Worm (Caenorhabditis elegans) whole organism, L3 larva: ENCODE measurements around the gene C09E9.1.
A peak's percentile ranks its signal among the peaks of the same experiment; 100 is the strongest.

Experiments
- aly-2 ChIP-seq: fragments of 150-350 bp; optimal IDR thresholded peaks from 2 replicates; lab custom pipeline; 2014; ENCODE audit warnings: missing biosample characterization, missing genetic modification characterization
- ama-1 ChIP-seq: fragments of 150-350 bp; optimal IDR thresholded peaks from 2 replicates; lab custom pipeline; 2018
- ceh-28 ChIP-seq: fragments of 150-350 bp; optimal IDR thresholded peaks from 2 replicates; lab custom pipeline; 2014; ENCODE audit warnings: missing biosample characterization, missing genetic modification reagents, missing genetic modification characterization
- ceh-82 ChIP-seq: fragments of 150-350 bp; optimal IDR thresholded peaks from 2 replicates; lab custom pipeline; 2014; ENCODE audit warnings: missing biosample characterization, missing genetic modification characterization
- ceh-9 ChIP-seq: sonication (generic microtip); optimal IDR thresholded peaks from 2 replicates; lab custom pipeline; 2018; ENCODE audit warnings: missing biosample characterization, missing genetic modification characterization
- elt-2 ChIP-seq: sonication (generic microtip); optimal IDR thresholded peaks from 2 replicates; lab custom pipeline; 2016; ENCODE audit warnings: missing genetic modification reagents, mild to moderate bottlenecking, missing genetic modification characterization, missing compliant biosample characterization
- eor-1 ChIP-seq, 2 experiments: fragments of 150-350 bp; optimal IDR thresholded peaks; 2 replicates each; lab custom pipeline; 2014 to 2018; ENCODE audit warnings: missing biosample characterization in 2 of 2, missing genetic modification characterization in 2 of 2
- fkh-10 ChIP-seq: sonication (generic microtip); optimal IDR thresholded peaks from 2 replicates; lab custom pipeline; 2017; ENCODE audit warnings: missing biosample characterization, missing genetic modification reagents, missing genetic modification characterization
- jun-1 ChIP-seq: fragments of 150-350 bp; optimal IDR thresholded peaks from 2 replicates; lab custom pipeline; 2014; ENCODE audit warnings: missing biosample characterization, missing genetic modification reagents, missing genetic modification characterization
- lin-15B ChIP-seq: fragments of 150-350 bp; optimal IDR thresholded peaks from 2 replicates; lab custom pipeline; 2014; ENCODE audit warnings: missing biosample characterization, missing genetic modification characterization
- lin-39 ChIP-seq: fragments of 150-350 bp; optimal IDR thresholded peaks from 2 replicates; lab custom pipeline; 2018; ENCODE audit warnings: missing biosample characterization, missing genetic modification reagents, missing genetic modification characterization
- lsy-12 ChIP-seq: sonication (generic microtip); optimal IDR thresholded peaks from 2 replicates; lab custom pipeline; 2016; ENCODE audit warnings: mild to moderate bottlenecking, missing genetic modification characterization, missing compliant biosample characterization
- mdl-1 ChIP-seq: fragments of 150-350 bp; optimal IDR thresholded peaks from 2 replicates; lab custom pipeline; 2014; ENCODE audit warnings: missing biosample characterization, missing genetic modification characterization
- nhr-11 ChIP-seq: fragments of 150-350 bp; optimal IDR thresholded peaks from 2 replicates; lab custom pipeline; 2014; ENCODE audit warnings: missing biosample characterization, missing genetic modification characterization
- nhr-23 ChIP-seq: fragments of 150-350 bp; optimal IDR thresholded peaks from 2 replicates; lab custom pipeline; 2014; ENCODE audit warnings: missing biosample characterization, missing genetic modification reagents, missing genetic modification characterization
- nhr-25 ChIP-seq: sonication (generic microtip); optimal IDR thresholded peaks from 2 replicates; lab custom pipeline; 2017; ENCODE audit warnings: missing biosample characterization, missing genetic modification characterization
- nhr-28 ChIP-seq: fragments of 150-350 bp; optimal IDR thresholded peaks from 2 replicates; lab custom pipeline; 2014; ENCODE audit warnings: missing biosample characterization, missing genetic modification characterization
- nhr-67 ChIP-seq: fragments of 150-350 bp; optimal IDR thresholded peaks from 2 replicates; lab custom pipeline; 2014; ENCODE audit warnings: missing biosample characterization, missing genetic modification characterization
- nhr-76 ChIP-seq: fragments of 150-350 bp; sonication (generic microtip); optimal IDR thresholded peaks from 5 replicates; lab custom pipeline; 2014; ENCODE audit warnings: missing biosample characterization, missing genetic modification characterization
- pha-4 ChIP-seq: fragments of 150-350 bp; optimal IDR thresholded peaks from 2 replicates; lab custom pipeline; 2014; ENCODE audit warnings: missing biosample characterization, missing genetic modification reagents, missing genetic modification characterization
- ztf-4 ChIP-seq: fragments of 150-350 bp; optimal IDR thresholded peaks from 2 replicates; lab custom pipeline; 2014; ENCODE audit warnings: missing biosample characterization, missing genetic modification characterization

Gene C09E9.1

DNA sequence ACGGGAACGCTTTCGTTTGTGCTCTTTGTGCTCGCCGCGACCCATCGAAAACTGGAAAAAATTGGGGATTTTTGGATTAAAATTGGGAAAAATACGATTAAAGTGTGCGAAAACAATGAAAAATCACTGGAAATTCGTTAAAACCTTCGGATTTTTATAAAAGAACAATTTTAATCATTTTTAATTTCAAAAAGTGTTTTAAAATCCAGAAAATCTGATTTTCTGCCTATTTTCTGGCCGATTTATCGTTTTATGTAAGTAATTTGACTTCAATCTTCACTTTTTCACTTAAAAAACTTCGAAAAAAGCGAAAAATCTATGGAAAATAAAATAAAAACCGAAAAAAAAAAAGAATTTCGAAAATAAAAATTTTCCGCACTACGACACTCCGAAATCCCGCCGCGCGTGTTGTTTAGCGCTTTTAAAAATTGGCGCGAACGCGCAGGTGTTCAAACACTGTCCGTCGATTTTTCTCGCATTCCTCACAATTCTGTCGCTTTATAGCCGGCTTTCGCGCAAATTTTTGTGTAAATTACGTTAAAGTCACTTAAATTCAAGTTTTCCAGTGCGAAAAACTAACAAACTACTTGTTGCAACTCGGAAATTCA, 35.0 kb downstream of the C09E9.1 start, which contains the start of the genes ddx-46 and F53H1.4 (continued):
- TF ChIP-seq nhr-28 (tag; lab: Kevin White, UChicago) = no peak
- no peak for TF ChIP-seq mdl-1 (tag; lab: Kevin White, UChicago)
- TF ChIP-seq nhr-23 (tag; lab: Kevin White, UChicago) = peak; percentile 7
- no peak for TF ChIP-seq ceh-82 (tag; lab: Kevin White, UChicago)
- peak; percentile 86 for TF ChIP-seq lin-15B (tag; lab: Kevin White, UChicago)
- no peak for TF ChIP-seq nhr-25 (tag; lab: Kevin White, UChicago)
- no peak for TF ChIP-seq ama-1
- TF ChIP-seq lin-39 (tag; lab: Kevin White, UChicago) = peak; percentile 40
- TF ChIP-seq fkh-10 (GFP tag; lab: Kevin White, UChicago) = no peak
- TF ChIP-seq nhr-11 = no peak
- TF ChIP-seq nhr-76 (tag; lab: Kevin White, UChicago) = no peak
- TF ChIP-seq ceh-28 = no peak
- no peak for TF ChIP-seq eor-1 (tag; optimal IDR thresholded peaks at IDR 0.05; lab: Kevin White, UChicago)
- no peak for TF ChIP-seq ztf-4 (tag; lab: Kevin White, UChicago)
- no peak for TF ChIP-seq lsy-12 (tag; lab: Kevin White, UChicago)
- no peak for TF ChIP-seq elt-2 (tag; lab: Kevin White, UChicago)
- no peak for TF ChIP-seq aly-2 (tag; lab: Kevin White, UChicago)
- peak; percentile 8 for TF ChIP-seq pha-4 (tag; lab: Kevin White, UChicago)

- TF ChIP-seq lin-15B (tag; lab: Kevin White, UChicago) (peak; percentile 66), ceh-9 (tag; lab: Kevin White, UChicago) (no peak), nhr-67 (tag; lab: Kevin White, UChicago) (no peak), jun-1 (no peak), lin-39 (tag; lab: Kevin White, UChicago) (no peak), pha-4 (tag; lab: Kevin White, UChicago) (peak; percentile 35)
Observed at ce11 chrIV:1310337-1310736, 35.7 kb downstream of the C09E9.1 start.
